Fruit fly (Drosophila melanogaster) S2 (cell line): ENCODE measurements around the gene bero.

Experiments used
- CG8478 ChIP-seq: fragments of >200 bp; optimal IDR thresholded peaks from 2 replicates; lab custom pipeline; 2018
- CTCF ChIP-seq, 2 experiments: fragments of >200 bp; optimal IDR thresholded peaks; 2 replicates each; lab custom pipeline; 2018

- TF ChIP-seq CG8478 (lab: Kevin White, UChicago) (no peak), CTCF (optimal IDR thresholded peaks at IDR 0.05; lab: Kevin White, UChicago) (no peak)
Measured at dm6 chr2L:20829755-20830396, 28.6 kb upstream of the bero start.
